Worm (Caenorhabditis elegans) whole organism, L1 larva: Measurements from ENCODE around the gene rbm-28.
A peak's percentile ranks its signal among the peaks of the same experiment; 100 is the strongest.

Experiments used
- C04F5.9 ChIP-seq: sonication (generic microtip); optimal IDR thresholded peaks from 2 replicates; lab custom pipeline; 2016; ENCODE audit warnings: missing genetic modification characterization, missing compliant biosample characterization
- F16B12.6 ChIP-seq: fragments of 150-350 bp; optimal IDR thresholded peaks from 2 replicates; lab custom pipeline; 2014; ENCODE audit warnings: missing biosample characterization, missing genetic modification characterization
- alr-1 ChIP-seq: fragments of 200-800 bp; sonication (Bioruptor generic); optimal IDR thresholded peaks from 2 replicates; lab custom pipeline; 2018; ENCODE audit warnings: borderline replicate concordance, mild to moderate bottlenecking, missing genetic modification characterization, missing compliant biosample characterization
- blmp-1 ChIP-seq: fragments of 150-350 bp; optimal IDR thresholded peaks from 2 replicates; lab custom pipeline; 2014; ENCODE audit warnings: missing biosample characterization, missing genetic modification characterization
- ceh-63 ChIP-seq: fragments of 200-800 bp; sonication (Bioruptor generic); optimal IDR thresholded peaks from 2 replicates; lab custom pipeline; 2018; ENCODE audit warnings: mild to moderate bottlenecking, missing genetic modification characterization, missing compliant biosample characterization
- ceh-8 ChIP-seq: fragments of 200-800 bp; sonication (Bioruptor generic); optimal IDR thresholded peaks from 2 replicates; lab custom pipeline; 2018; ENCODE audit warnings: mild to moderate bottlenecking, missing genetic modification characterization, moderate library complexity, missing compliant biosample characterization
- ceh-82 ChIP-seq, 3 experiments: fragments of 150-350 bp in 1 of 3; sonication (generic microtip) in 2 of 3; optimal IDR thresholded peaks; 2 replicates each; lab custom pipeline; 2014 to 2017; ENCODE audit warnings: missing biosample characterization in 3 of 3, missing genetic modification characterization in 3 of 3
- ceh-90 ChIP-seq: sonication (generic microtip); optimal IDR thresholded peaks from 2 replicates; lab custom pipeline; 2016; ENCODE audit warnings: missing genetic modification characterization, missing compliant biosample characterization
- dsc-1 ChIP-seq: sonication (generic microtip); optimal IDR thresholded peaks from 2 replicates; lab custom pipeline; 2016; ENCODE audit warnings: mild to moderate bottlenecking, missing genetic modification characterization, missing compliant biosample characterization
- efl-1 ChIP-seq, 4 experiments: fragments of 150-350 bp; optimal IDR thresholded peaks in 3 of 4; peaks in 1 of 4; 1 replicate in 1 of 4; 2 replicates in 3 of 4; lab custom pipeline; 2014; ENCODE audit warnings: missing biosample characterization in 2 of 4, missing genetic modification characterization in 2 of 4, missing genetic modification reagents in 2 of 4
- efl-3 ChIP-seq: fragments of 200-800 bp; sonication (Bioruptor generic); optimal IDR thresholded peaks from 2 replicates; lab custom pipeline; 2018; ENCODE audit warnings: mild to moderate bottlenecking, missing genetic modification characterization, missing compliant biosample characterization
- egl-13 ChIP-seq: sonication (generic microtip); optimal IDR thresholded peaks from 2 replicates; lab custom pipeline; 2016; ENCODE audit warnings: missing genotype, missing genetic modification reagents, missing genetic modification characterization, missing compliant biosample characterization
- elt-2 ChIP-seq: sonication (generic microtip); optimal IDR thresholded peaks from 2 replicates; lab custom pipeline; 2016; ENCODE audit warnings: missing genetic modification characterization, mild to moderate bottlenecking, inconsistent platforms, missing compliant biosample characterization, missing genetic modification reagents
- elt-3 ChIP-seq, 6 experiments: fragments of 150-350 bp in 1 of 6; sonication (generic microtip); optimal IDR thresholded peaks; 2 replicates each; lab custom pipeline; 2017 to 2018; ENCODE audit warnings: missing biosample characterization in 6 of 6, missing genetic modification characterization in 6 of 6, inconsistent platforms in 1 of 6
- fkh-10 ChIP-seq: sonication (generic microtip); optimal IDR thresholded peaks from 2 replicates; lab custom pipeline; 2017; ENCODE audit warnings: missing biosample characterization, missing genetic modification reagents, missing genetic modification characterization
- grh-1 ChIP-seq: fragments of 200-800 bp; sonication (Bioruptor generic); IDR thresholded peaks from 2 replicates; pipeline ENCODE4 v1.3.6; 2022; ENCODE audit warnings: missing genetic modification reagents, missing genetic modification characterization, missing compliant biosample characterization
- hlh-17 ChIP-seq: fragments of 200-800 bp; sonication (Bioruptor generic); optimal IDR thresholded peaks from 2 replicates; lab custom pipeline; 2018; ENCODE audit warnings: missing genetic modification characterization, mild to moderate bottlenecking, missing compliant biosample characterization, moderate library complexity, borderline replicate concordance
- hpl-2 ChIP-seq: fragments of 150-350 bp; optimal IDR thresholded peaks from 2 replicates; lab custom pipeline; 2014; ENCODE audit warnings: missing biosample characterization, missing genetic modification reagents, missing genetic modification characterization
- lin-13 ChIP-seq: fragments of 150-350 bp; optimal IDR thresholded peaks from 2 replicates; lab custom pipeline; 2014; ENCODE audit warnings: missing biosample characterization, missing genetic modification reagents, missing genetic modification characterization
- lin-14 ChIP-seq: fragments of 200-800 bp; sonication (Bioruptor generic); optimal IDR thresholded peaks from 2 replicates; lab custom pipeline; 2018; ENCODE audit warnings: mild to moderate bottlenecking, missing genetic modification characterization, moderate library complexity, missing compliant biosample characterization
- lin-35 ChIP-seq, 2 experiments: fragments of 150-350 bp; optimal IDR thresholded peaks; 2 replicates each; lab custom pipeline; 2014; ENCODE audit warnings: missing biosample characterization in 2 of 2, missing genetic modification characterization in 2 of 2, missing genetic modification reagents in 2 of 2
- lir-3 ChIP-seq: sonication (generic microtip); optimal IDR thresholded peaks from 2 replicates; lab custom pipeline; 2016; ENCODE audit warnings: mild to moderate bottlenecking, missing genetic modification characterization, moderate library complexity, missing compliant biosample characterization; ENCODE audit not compliant: poor library complexity
- lsy-2 ChIP-seq, 2 experiments: fragments of 150-350 bp; optimal IDR thresholded peaks; 2 replicates each; lab custom pipeline; 2014; ENCODE audit warnings: missing biosample characterization in 2 of 2, missing genetic modification characterization in 2 of 2
- mdl-1 ChIP-seq, 2 experiments: fragments of 150-350 bp; optimal IDR thresholded peaks; 2 replicates each; lab custom pipeline; 2014 to 2017; ENCODE audit warnings: missing biosample characterization in 2 of 2, missing genetic modification characterization in 2 of 2, inconsistent platforms in 1 of 2
- nhr-20 ChIP-seq: sonication (generic microtip); optimal IDR thresholded peaks from 2 replicates; lab custom pipeline; 2016; ENCODE audit warnings: mild to moderate bottlenecking, missing genetic modification characterization, missing compliant biosample characterization
- nhr-237 ChIP-seq: fragments of 150-350 bp; optimal IDR thresholded peaks from 2 replicates; lab custom pipeline; 2014; ENCODE audit warnings: missing biosample characterization, missing genetic modification characterization
- nhr-28 ChIP-seq: fragments of 150-350 bp; optimal IDR thresholded peaks from 2 replicates; lab custom pipeline; 2014; ENCODE audit warnings: missing biosample characterization, missing genetic modification characterization
- nhr-71 ChIP-seq: sonication (generic microtip); optimal IDR thresholded peaks from 2 replicates; lab custom pipeline; 2016; ENCODE audit warnings: mild to moderate bottlenecking, missing genetic modification characterization, moderate library complexity, missing compliant biosample characterization
- nhr-76 ChIP-seq: sonication (generic microtip); optimal IDR thresholded peaks from 2 replicates; lab custom pipeline; 2017; ENCODE audit warnings: missing biosample characterization, missing genetic modification characterization
- nhr-85 ChIP-seq: sonication (generic microtip); peaks from one replicate; lab custom pipeline; 2016; ENCODE audit warnings: missing genetic modification characterization, inconsistent platforms, missing compliant biosample characterization
- pag-3 ChIP-seq: sonication (generic microtip); optimal IDR thresholded peaks from 2 replicates; lab custom pipeline; 2017; ENCODE audit warnings: missing genetic modification characterization, mild to moderate bottlenecking, missing compliant biosample characterization, antibody characterized with exemption, borderline replicate concordance; ENCODE audit not compliant: insufficient read depth
- pax-3 ChIP-seq: fragments of 200-800 bp; sonication (Bioruptor generic); optimal IDR thresholded peaks from 2 replicates; lab custom pipeline; 2018; ENCODE audit warnings: mild to moderate bottlenecking, missing genetic modification characterization, moderate library complexity, missing compliant biosample characterization
- pqm-1 ChIP-seq: sonication (generic microtip); optimal IDR thresholded peaks from 3 replicates; lab custom pipeline; 2017; ENCODE audit warnings: missing biosample characterization, missing genetic modification characterization
- rnt-1 ChIP-seq: sonication (generic microtip); optimal IDR thresholded peaks from 2 replicates; lab custom pipeline; 2016; ENCODE audit warnings: mild to moderate bottlenecking, missing genetic modification characterization, moderate library complexity, missing compliant biosample characterization
- snu-23 ChIP-seq: sonication (generic microtip); optimal IDR thresholded peaks from 2 replicates; lab custom pipeline; 2016; ENCODE audit warnings: missing genetic modification characterization, missing compliant biosample characterization
- sptf-1 ChIP-seq: fragments of 150-350 bp; optimal IDR thresholded peaks from 2 replicates; lab custom pipeline; 2014; ENCODE audit warnings: missing biosample characterization, missing genetic modification characterization
- tbx-2 ChIP-seq: sonication (generic microtip); optimal IDR thresholded peaks from 2 replicates; lab custom pipeline; 2016; ENCODE audit warnings: missing genetic modification characterization, missing compliant biosample characterization
- unc-130 ChIP-seq: fragments of 150-350 bp; optimal IDR thresholded peaks from 2 replicates; lab custom pipeline; 2017; ENCODE audit warnings: missing biosample characterization, missing genetic modification characterization, inconsistent platforms
- unc-30 ChIP-seq: sonication (generic microtip); optimal IDR thresholded peaks from 2 replicates; lab custom pipeline; 2017; ENCODE audit warnings: missing biosample characterization, missing genetic modification characterization
- unc-62 ChIP-seq: fragments of 150-350 bp; optimal IDR thresholded peaks from 2 replicates; lab custom pipeline; 2014; ENCODE audit warnings: missing biosample characterization, missing genetic modification reagents, missing genetic modification characterization
- unc-98 ChIP-seq: fragments of 200-800 bp; sonication (Bioruptor generic); IDR thresholded peaks from 2 replicates; pipeline ENCODE4 v1.3.6; 2022; ENCODE audit warnings: missing genetic modification characterization, missing compliant biosample characterization
- vab-15 ChIP-seq: sonication (generic microtip); optimal IDR thresholded peaks from 2 replicates; lab custom pipeline; 2017; ENCODE audit warnings: missing genotype, mild to moderate bottlenecking, missing genetic modification characterization, missing compliant biosample characterization
- zag-1 ChIP-seq: fragments of 150-350 bp; optimal IDR thresholded peaks from 2 replicates; lab custom pipeline; 2014; ENCODE audit warnings: missing biosample characterization, missing genetic modification characterization
- zip-4 ChIP-seq: fragments of 200-800 bp; sonication (Bioruptor generic); optimal IDR thresholded peaks from 2 replicates; lab custom pipeline; 2018; ENCODE audit warnings: mild to moderate bottlenecking, missing genetic modification characterization, moderate library complexity, missing compliant biosample characterization
- ztf-4 ChIP-seq: fragments of 150-350 bp; optimal IDR thresholded peaks from 2 replicates; lab custom pipeline; 2014; ENCODE audit warnings: missing biosample characterization, missing genetic modification characterization

rbm-28 gene

ce11 chrII:14812661-14813060 is 44.4 kb upstream of the rbm-28 start:
- no peak for TF ChIP-seq ztf-4 (tag; lab: Kevin White, UChicago)
- peak; percentile 19 for TF ChIP-seq nhr-20 (tag; lab: Kevin White, UChicago)
- peak; percentile 26 for TF ChIP-seq pqm-1 (tag; lab: Kevin White, UChicago)
- peak in 1 of 2 experiments; percentile 3 for TF ChIP-seq lin-35 (GFP tag; optimal IDR thresholded peaks at IDR 0.05; lab: Kevin White, UChicago)
- no peak for TF ChIP-seq efl-1 (optimal IDR thresholded peaks at IDR 0.05; lab: Kevin White, UChicago)
- TF ChIP-seq efl-1 (GFP tag; optimal IDR thresholded peaks at IDR 0.05 in 1 of 2; lab: Kevin White, UChicago), result peak in 1 of 2 experiments; percentile 93
- TF ChIP-seq lin-14 (GFP tag; lab: Kevin White, UChicago), result no peak
- TF ChIP-seq elt-2 (tag; lab: Kevin White, UChicago), result peak; percentile 84

ce11 chrII:14813106-14813505 is 44.0 kb upstream of the rbm-28 start:
- peak in 1 of 2 experiments; percentile 23 for TF ChIP-seq lsy-2 (tag; optimal IDR thresholded peaks at IDR 0.05; lab: Kevin White, UChicago)
- TF ChIP-seq vab-15 (tag; lab: Kevin White, UChicago), result no peak
- TF ChIP-seq nhr-85 (tag; lab: Kevin White, UChicago), result no peak

- TF ChIP-seq nhr-237 (tag; lab: Kevin White, UChicago) (no peak), egl-13 (tag; lab: Kevin White, UChicago) (no peak), nhr-76 (tag; lab: Kevin White, UChicago) (no peak), zag-1 (no peak), hpl-2 (no peak), dsc-1 (tag; lab: Kevin White, UChicago) (peak; percentile 41), rnt-1 (peak; percentile 79), blmp-1 (peak; percentile 80), unc-98 (GFP tag; lab: Robert Waterston, UW) (no peak), nhr-28 (tag; lab: Kevin White, UChicago) (no peak), alr-1 (tag; lab: Kevin White, UChicago) (no peak), pax-3 (tag; lab: Kevin White, UChicago) (no peak), unc-130 (tag; lab: Kevin White, UChicago) (peak; percentile 67), tbx-2 (tag; lab: Kevin White, UChicago) (peak; percentile 58), zip-4 (GFP tag; lab: Kevin White, UChicago) (no peak), fkh-10 (GFP tag; lab: Kevin White, UChicago) (peak; percentile 28), ztf-4 (tag; lab: Kevin White, UChicago) (no peak), C04F5.9 (tag; lab: Kevin White, UChicago) (no peak), ceh-90 (no peak), grh-1 (GFP tag; lab: Robert Waterston, UW) (no peak), pag-3 (tag; lab: Kevin White, UChicago) (no peak), elt-2 (tag; lab: Kevin White, UChicago) (no peak), nhr-85 (tag; lab: Kevin White, UChicago) (peak; percentile 74), lir-3 (tag; lab: Kevin White, UChicago) (no peak), nhr-71 (tag; lab: Kevin White, UChicago) (peak; percentile 76), F16B12.6 (peak; percentile 49), ceh-63 (GFP tag; lab: Kevin White, UChicago) (no peak), sptf-1 (no peak), ceh-8 (GFP tag; lab: Kevin White, UChicago) (no peak), efl-1 (optimal IDR thresholded peaks at IDR 0.05; lab: Kevin White, UChicago) (peak; percentile 71 to 93), efl-1 (GFP tag; optimal IDR thresholded peaks at IDR 0.05 in 1 of 2; lab: Kevin White, UChicago) (peak; percentile 92 to 99), unc-62 (GFP tag; lab: Kevin White, UChicago) (no peak), vab-15 (tag; lab: Kevin White, UChicago) (no peak), mdl-1 (tag; optimal IDR thresholded peaks at IDR 0.05; lab: Kevin White, UChicago) (peak in 1 of 2 experiments; percentile 57), elt-3 (tag; optimal IDR thresholded peaks at IDR 0.05; lab: Kevin White, UChicago) (peak in 2 of 6 experiments; percentile 18 to 64), hlh-17 (no peak), lin-13 (GFP tag; lab: Kevin White, UChicago) (peak; percentile 62), unc-30 (no peak), snu-23 (GFP tag; lab: Kevin White, UChicago) (peak; percentile 76), efl-3 (GFP tag; lab: Kevin White, UChicago) (no peak), ceh-82 (tag; optimal IDR thresholded peaks at IDR 0.05; lab: Kevin White, UChicago) (peak in 2 of 3 experiments; percentile 48 to 83)
These were observed 42.0 kb upstream of the rbm-28 start, which contains the start of gene W01D2.1 for ce11 chrII:14814894-14815568. W01D2.1 (plus strand) TSS chrII:14815518.
